Worm (Caenorhabditis elegans) whole organism, mixed stage, embryonic: ENCODE results near the gene R01H10.4.

Experiments
- M03D4.4 ChIP-seq: sonication (generic microtip); optimal IDR thresholded peaks from 2 replicates; lab custom pipeline; 2017; ENCODE audit warnings: mild to moderate bottlenecking, missing genetic modification characterization, missing compliant biosample characterization
- bed-3 ChIP-seq: fragments of 200-800 bp; sonication (Bioruptor generic); optimal IDR thresholded peaks from 3 replicates; lab custom pipeline; 2018; ENCODE audit warnings: mild to moderate bottlenecking, missing genetic modification characterization, moderate library complexity, missing compliant biosample characterization
- blmp-1 ChIP-seq: fragments of 150-350 bp; optimal IDR thresholded peaks from 2 replicates; lab custom pipeline; 2014; ENCODE audit warnings: missing biosample characterization, missing genetic modification characterization
- ceh-39 ChIP-seq: fragments of 150-350 bp; optimal IDR thresholded peaks from 2 replicates; lab custom pipeline; 2014; ENCODE audit warnings: missing biosample characterization, missing genetic modification characterization
- ceh-43 ChIP-seq: fragments of 200-800 bp; sonication (Bioruptor generic); optimal IDR thresholded peaks from 2 replicates; lab custom pipeline; 2018; ENCODE audit warnings: mild to moderate bottlenecking, missing genetic modification characterization, moderate library complexity, missing compliant biosample characterization
- ceh-83 ChIP-seq: fragments of 200-800 bp; sonication (Bioruptor generic); optimal IDR thresholded peaks from 2 replicates; lab custom pipeline; 2018; ENCODE audit warnings: mild to moderate bottlenecking, missing genetic modification characterization, missing compliant biosample characterization
- ces-1 ChIP-seq: fragments of 150-350 bp; optimal IDR thresholded peaks from 2 replicates; lab custom pipeline; 2014; ENCODE audit warnings: missing biosample characterization, missing genetic modification reagents, missing genetic modification characterization
- cnd-1 ChIP-seq: fragments of 200-800 bp; sonication (Bioruptor generic); optimal IDR thresholded peaks from 2 replicates; lab custom pipeline; 2018; ENCODE audit warnings: mild to moderate bottlenecking, missing genetic modification characterization, missing compliant biosample characterization
- drap-1 ChIP-seq: fragments of 200-800 bp; sonication (Bioruptor generic); optimal IDR thresholded peaks from 3 replicates; lab custom pipeline; 2018; ENCODE audit warnings: mild to moderate bottlenecking, missing genetic modification characterization, missing compliant biosample characterization
- elt-1 ChIP-seq: sonication (generic microtip); optimal IDR thresholded peaks from 2 replicates; lab custom pipeline; 2017; ENCODE audit warnings: missing genetic modification characterization, mild to moderate bottlenecking, missing compliant biosample characterization, antibody characterized with exemption, moderate library complexity, borderline replicate concordance; ENCODE audit not compliant: insufficient read depth
- elt-3 ChIP-seq: fragments of 150-350 bp; optimal IDR thresholded peaks from 2 replicates; lab custom pipeline; 2014; ENCODE audit warnings: missing biosample characterization, missing genetic modification characterization
- flh-1 ChIP-seq: fragments of 200-800 bp; sonication (Bioruptor generic); optimal IDR thresholded peaks from 2 replicates; lab custom pipeline; 2018; ENCODE audit warnings: mild to moderate bottlenecking, missing genetic modification characterization, moderate library complexity, missing compliant biosample characterization
- ham-2 ChIP-seq: fragments of 200-800 bp; sonication (Bioruptor generic); optimal IDR thresholded peaks from 2 replicates; lab custom pipeline; 2018; ENCODE audit warnings: mild to moderate bottlenecking, missing genetic modification characterization, missing compliant biosample characterization
- hlh-1 ChIP-seq: fragments of 150-350 bp; optimal IDR thresholded peaks from 2 replicates; lab custom pipeline; 2014; ENCODE audit warnings: missing biosample characterization, missing genetic modification reagents, missing genetic modification characterization
- lin-13 ChIP-seq: fragments of 150-350 bp; optimal IDR thresholded peaks from 2 replicates; lab custom pipeline; 2014; ENCODE audit warnings: missing biosample characterization, missing genetic modification characterization
- lin-32 ChIP-seq: fragments of 200-800 bp; sonication (Bioruptor generic); optimal IDR thresholded peaks from 2 replicates; lab custom pipeline; 2018; ENCODE audit warnings: mild to moderate bottlenecking, missing genetic modification characterization, missing compliant biosample characterization
- lsy-2 ChIP-seq: fragments of 150-350 bp; optimal IDR thresholded peaks from 2 replicates; lab custom pipeline; 2014; ENCODE audit warnings: missing biosample characterization, missing genetic modification characterization
- mab-5 ChIP-seq: fragments of 150-350 bp; optimal IDR thresholded peaks from 2 replicates; lab custom pipeline; 2014; ENCODE audit warnings: missing biosample characterization, missing genetic modification characterization
- nhr-12 ChIP-seq: fragments of 150-350 bp; optimal IDR thresholded peaks from 2 replicates; lab custom pipeline; 2014; ENCODE audit warnings: missing biosample characterization, missing genetic modification characterization
- nhr-2 ChIP-seq: fragments of 150-350 bp; optimal IDR thresholded peaks from 2 replicates; lab custom pipeline; 2014; ENCODE audit warnings: missing biosample characterization, missing genetic modification characterization
- nhr-237 ChIP-seq: fragments of 150-350 bp; optimal IDR thresholded peaks from 2 replicates; lab custom pipeline; 2014; ENCODE audit warnings: missing biosample characterization, missing genetic modification characterization
- nhr-28 ChIP-seq: fragments of 150-350 bp; optimal IDR thresholded peaks from 2 replicates; lab custom pipeline; 2014; ENCODE audit warnings: missing biosample characterization, missing genetic modification characterization
- nhr-76 ChIP-seq: sonication (generic microtip); optimal IDR thresholded peaks from 2 replicates; lab custom pipeline; 2017; ENCODE audit warnings: missing biosample characterization, missing genetic modification characterization
- pha-4 ChIP-seq: fragments of 150-350 bp; optimal IDR thresholded peaks from 2 replicates; lab custom pipeline; 2018; ENCODE audit warnings: missing biosample characterization, missing genetic modification reagents, missing genetic modification characterization
- sem-2 ChIP-seq: fragments of 200-800 bp; sonication (Bioruptor generic); optimal IDR thresholded peaks from 2 replicates; lab custom pipeline; 2018; ENCODE audit warnings: mild to moderate bottlenecking, missing genetic modification characterization, missing compliant biosample characterization
- snpc-4 ChIP-seq: fragments of 150-350 bp; optimal IDR thresholded peaks from 2 replicates; lab custom pipeline; 2014; ENCODE audit warnings: missing biosample characterization, missing genetic modification characterization
- sptf-1 ChIP-seq: sonication (generic microtip); optimal IDR thresholded peaks from 2 replicates; lab custom pipeline; 2017; ENCODE audit warnings: mild to moderate bottlenecking, missing genetic modification characterization, moderate library complexity, missing compliant biosample characterization
- unc-120 ChIP-seq: sonication (generic microtip); optimal IDR thresholded peaks from 2 replicates; lab custom pipeline; 2017; ENCODE audit warnings: missing genetic modification characterization, missing compliant biosample characterization; ENCODE audit not compliant: poor library complexity, severe bottlenecking
- unc-39 ChIP-seq: fragments of 150-350 bp; optimal IDR thresholded peaks from 2 replicates; lab custom pipeline; 2014; ENCODE audit warnings: missing biosample characterization, missing genetic modification characterization
- unc-62 ChIP-seq: fragments of 150-350 bp; optimal IDR thresholded peaks from 2 replicates; lab custom pipeline; 2014; ENCODE audit warnings: missing biosample characterization, missing genetic modification reagents, missing genetic modification characterization

The R01H10.4 gene

ce11 chrIII:10289790-10290189 lies 35.2 kb downstream of the R01H10.4 start:
- TF ChIP-seq nhr-28 (tag; lab: Kevin White, UChicago), result no peak
- no peak for TF ChIP-seq cnd-1 (tag; lab: Kevin White, UChicago)
- TF ChIP-seq elt-3 (tag; lab: Kevin White, UChicago), result no peak
- no peak for TF ChIP-seq lin-32 (GFP tag; lab: Kevin White, UChicago)
- TF ChIP-seq sem-2 (GFP tag; lab: Kevin White, UChicago), result no peak
- no peak for TF ChIP-seq hlh-1 (tag; lab: Kevin White, UChicago)
- TF ChIP-seq ham-2, result no peak
- TF ChIP-seq pha-4, result no peak
- no peak for TF ChIP-seq nhr-2 (tag; lab: Kevin White, UChicago)
- no peak for TF ChIP-seq snpc-4 (tag; lab: Kevin White, UChicago)
- TF ChIP-seq ceh-83 (GFP tag; lab: Kevin White, UChicago), result no peak
- TF ChIP-seq ces-1 (GFP tag; lab: Kevin White, UChicago), result no peak
- TF ChIP-seq, all 35 proteins: peak for 0

- TF ChIP-seq ceh-43 (GFP tag; lab: Kevin White, UChicago) (no peak), sem-2 (GFP tag; lab: Kevin White, UChicago) (no peak), nhr-12 (tag; lab: Kevin White, UChicago) (no peak), lsy-2 (tag; lab: Kevin White, UChicago) (no peak), hlh-1 (tag; lab: Kevin White, UChicago) (no peak), unc-120 (tag; lab: Kevin White, UChicago) (no peak), unc-39 (tag; lab: Kevin White, UChicago) (no peak), flh-1 (GFP tag; lab: Kevin White, UChicago) (no peak), ceh-39 (tag; lab: Kevin White, UChicago) (no peak), nhr-76 (tag; lab: Kevin White, UChicago) (no peak), sptf-1 (tag; lab: Kevin White, UChicago) (no peak), ces-1 (GFP tag; lab: Kevin White, UChicago) (no peak), ham-2 (no peak), bed-3 (GFP tag; lab: Kevin White, UChicago) (no peak), M03D4.4 (tag; lab: Kevin White, UChicago) (no peak), ceh-83 (GFP tag; lab: Kevin White, UChicago) (no peak), cnd-1 (tag; lab: Kevin White, UChicago) (no peak)
- TF ChIP-seq, all 35 proteins: peak for 0
Measured at ce11 chrIII:10290541-10290940, 35.9 kb downstream of the R01H10.4 start.

ce11 chrIII:10293362-10293761 lies 38.7 kb downstream of the R01H10.4 start:
- TF ChIP-seq nhr-12 (tag; lab: Kevin White, UChicago), result no peak
- TF ChIP-seq ceh-83 (GFP tag; lab: Kevin White, UChicago), result no peak
- no peak for TF ChIP-seq unc-39 (tag; lab: Kevin White, UChicago)
- TF ChIP-seq nhr-76 (tag; lab: Kevin White, UChicago), result no peak
- no peak for TF ChIP-seq nhr-2 (tag; lab: Kevin White, UChicago)
- no peak for TF ChIP-seq bed-3 (GFP tag; lab: Kevin White, UChicago)
- no peak for TF ChIP-seq drap-1 (GFP tag; lab: Kevin White, UChicago)
- no peak for TF ChIP-seq mab-5
- TF ChIP-seq, all 35 proteins: peak for 0

- TF ChIP-seq mab-5 (no peak), bed-3 (GFP tag; lab: Kevin White, UChicago) (no peak), pha-4 (no peak), nhr-2 (tag; lab: Kevin White, UChicago) (no peak), blmp-1 (tag; lab: Kevin White, UChicago) (no peak), nhr-28 (tag; lab: Kevin White, UChicago) (no peak), unc-120 (tag; lab: Kevin White, UChicago) (no peak), elt-1 (tag; lab: Kevin White, UChicago) (no peak), hlh-1 (tag; lab: Kevin White, UChicago) (no peak), sem-2 (GFP tag; lab: Kevin White, UChicago) (no peak), nhr-237 (tag; lab: Kevin White, UChicago) (no peak), flh-1 (GFP tag; lab: Kevin White, UChicago) (no peak), lsy-2 (tag; lab: Kevin White, UChicago) (no peak), ces-1 (GFP tag; lab: Kevin White, UChicago) (no peak), unc-62 (GFP tag; lab: Kevin White, UChicago) (no peak), lin-13 (tag; lab: Kevin White, UChicago) (no peak)
- TF ChIP-seq, all 35 proteins: peak for 0
Measured at ce11 chrIII:10293946-10294345, 39.3 kb downstream of the R01H10.4 start.
